Worm (Caenorhabditis elegans): ENCODE measurements around the gene rpl-37.

The rpl-37 gene

ce11 chrIII:3528342-3528741 is at the start of gene rpl-37:
TSS of gene rpl-37 (plus strand) at chrIII:3528642.
- TF ChIP-seq unc-30 (tag; optimal IDR thresholded peaks at IDR 0.05) (no peak), nhr-19 (GFP tag; conservative IDR thresholded peaks at IDR 0.05) (no peak), dpl-1 (GFP tag; optimal IDR thresholded peaks at IDR 0.05) (no peak), hlh-17 (GFP tag; optimal IDR thresholded peaks at IDR 0.05; ENCODE audit: borderline replicate concordance) (no peak), pax-3 (tag; optimal IDR thresholded peaks at IDR 0.05) (no peak), nhr-20 (tag; optimal IDR thresholded peaks at IDR 0.05) (no peak), nhr-237 (tag; optimal IDR thresholded peaks at IDR 0.05) (no peak), egl-27 (tag; optimal IDR thresholded peaks at IDR 0.05) (no peak)

ce11 chrIII:3478795-3479398 is 49.5 kb upstream of the rpl-37 start:
- TF ChIP-seq pqm-1 (tag; optimal IDR thresholded peaks at IDR 0.05) (no peak), rnt-1 (tag; optimal IDR thresholded peaks at IDR 0.05) (peak; percentile 0), nhr-90 (tag; optimal IDR thresholded peaks at IDR 0.05; ENCODE audit: poor library complexity) (no peak), blmp-1 (tag; optimal IDR thresholded peaks at IDR 0.05) (peak; percentile 50), nhr-85 (tag) (peak; percentile 31), ceh-8 (GFP tag; optimal IDR thresholded peaks at IDR 0.05) (no peak), C16A3.4 (tag; optimal IDR thresholded peaks at IDR 0.05) (no peak), nhr-28 (tag; optimal IDR thresholded peaks at IDR 0.05) (no peak), elt-3 (tag; optimal IDR thresholded peaks at IDR 0.05) (no peak), lsy-2 (tag; optimal IDR thresholded peaks at IDR 0.05) (no peak), nhr-77 (tag; optimal IDR thresholded peaks at IDR 0.05) (no peak), zag-1 (tag; optimal IDR thresholded peaks at IDR 0.05) (no peak), snpc-4 (tag; optimal IDR thresholded peaks at IDR 0.05) (no peak), sptf-1 (tag; optimal IDR thresholded peaks at IDR 0.05) (no peak), fos-1 (tag; optimal IDR thresholded peaks at IDR 0.05) (no peak), lin-14 (GFP tag; optimal IDR thresholded peaks at IDR 0.05) (peak; percentile 26), ces-1 (GFP tag; optimal IDR thresholded peaks at IDR 0.05) (no peak), mab-9 (GFP tag; IDR thresholded peaks at IDR 0.05) (no peak), isw-1 (GFP tag; IDR thresholded peaks at IDR 0.05) (no peak), lin-35 (GFP tag; optimal IDR thresholded peaks at IDR 0.05) (no peak), dsc-1 (tag; optimal IDR thresholded peaks at IDR 0.05) (no peak), fkh-4 (tag; optimal IDR thresholded peaks at IDR 0.05; ENCODE audit: borderline replicate concordance) (no peak), nhr-47 (tag; optimal IDR thresholded peaks at IDR 0.05) (no peak), egl-13 (tag; optimal IDR thresholded peaks at IDR 0.05) (no peak), sup-37 (GFP tag; optimal IDR thresholded peaks at IDR 0.05) (no peak), ets-5 (GFP tag; IDR thresholded peaks at IDR 0.05) (no peak), fkh-10 (GFP tag; optimal IDR thresholded peaks at IDR 0.05) (no peak), pag-3 (tag; optimal IDR thresholded peaks at IDR 0.05; ENCODE audit: borderline replicate concordance, insufficient read depth) (no peak)

- TF ChIP-seq lin-14 (GFP tag; optimal IDR thresholded peaks at IDR 0.05) (peak; percentile 60), snu-23 (GFP tag; optimal IDR thresholded peaks at IDR 0.05) (peak; percentile 16), nhr-85 (tag) (peak; percentile 63), elt-3 (tag; optimal IDR thresholded peaks at IDR 0.05) (peak in 1 of 6 experiments; percentile 46), nhr-90 (tag; optimal IDR thresholded peaks at IDR 0.05; ENCODE audit: poor library complexity) (peak; percentile 47), nhr-20 (tag; optimal IDR thresholded peaks at IDR 0.05) (peak; percentile 13), unc-130 (tag; optimal IDR thresholded peaks at IDR 0.05) (peak; percentile 1), blmp-1 (tag; optimal IDR thresholded peaks at IDR 0.05) (peak; percentile 89), aly-2 (tag; optimal IDR thresholded peaks at IDR 0.05) (no peak), skn-1 (tag; optimal IDR thresholded peaks at IDR 0.05) (no peak), lin-15B (tag; optimal IDR thresholded peaks at IDR 0.05) (no peak), ztf-4 (tag; optimal IDR thresholded peaks at IDR 0.05) (no peak), mep-1 (tag; optimal IDR thresholded peaks at IDR 0.05) (peak; percentile 54), hlh-17 (GFP tag; optimal IDR thresholded peaks at IDR 0.05; ENCODE audit: borderline replicate concordance) (no peak), zag-1 (tag; optimal IDR thresholded peaks at IDR 0.05) (no peak), zip-4 (GFP tag; optimal IDR thresholded peaks at IDR 0.05) (no peak)
Observed at ce11 chrIII:3480236-3480635, 48.2 kb upstream of the rpl-37 start.
